Fruit fly (Drosophila melanogaster): ENCODE data around the gene CG9263.

DNA sequence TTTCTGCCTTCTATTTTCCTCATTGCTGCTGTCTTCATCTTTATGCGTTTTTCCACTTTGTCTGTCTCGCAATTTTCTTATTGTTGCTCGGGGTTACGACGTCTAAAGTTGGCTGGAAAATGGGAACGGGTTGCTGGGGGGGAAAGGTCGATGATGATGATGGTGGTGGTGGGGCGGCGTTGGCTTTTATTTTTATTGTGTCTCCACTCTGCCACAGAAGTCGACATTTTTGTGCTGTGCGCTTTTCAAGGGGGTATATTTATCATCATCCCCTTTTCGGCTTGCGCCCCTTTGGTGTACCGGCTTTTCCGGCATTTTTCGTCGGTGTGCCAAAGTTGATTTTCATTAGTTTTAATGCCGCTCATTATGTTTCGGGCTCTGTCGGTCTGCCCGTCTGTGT lies 13.0 kb upstream of the CG9263 start:
- no peak for TF ChIP-seq CTCF (optimal IDR thresholded peaks at IDR 0.05)
- TF ChIP-seq CG8478 (optimal IDR thresholded peaks at IDR 0.05): no peak

All from S2 (cell line).